Worm (Caenorhabditis elegans) whole organism, L4/young adult: ENCODE results near the gene C46A5.4.

Experiments used
- W03F9.2 ChIP-seq: fragments of 150-350 bp; optimal IDR thresholded peaks from 2 replicates; lab custom pipeline; 2014; ENCODE audit warnings: missing biosample characterization, missing genetic modification characterization
- dao-5 ChIP-seq: sonication (generic microtip); optimal IDR thresholded peaks from 2 replicates; lab custom pipeline; 2016; ENCODE audit warnings: missing genotype, missing genetic modification characterization, moderate library complexity, missing compliant biosample characterization
- him-1 ChIP-seq: sonication (generic microtip); optimal IDR thresholded peaks from 2 replicates; lab custom pipeline; 2016; ENCODE audit warnings: missing genotype, missing genetic modification reagents, missing genetic modification characterization, missing compliant biosample characterization

- TF ChIP-seq W03F9.2 (tag; lab: Kevin White, UChicago), result no peak
- no peak for TF ChIP-seq him-1 (tag; lab: Kevin White, UChicago)
- TF ChIP-seq dao-5 (tag; lab: Kevin White, UChicago), result no peak
Measured at ce11 chrIV:7757245-7757644, at the start of gene C46A5.4.
